Fruit fly (Drosophila melanogaster): Measurements from ENCODE around the gene Roc1a.

Gene Roc1a

dm6 chrX:654949-655348 is 7.8 kb downstream of the Roc1a start (continued):
- peak in 1 of 2 experiments; percentile 71 for TF ChIP-seq crp (GFP tag; optimal IDR thresholded peaks at IDR 0.05)
- TF ChIP-seq Hr78 (GFP tag; optimal IDR thresholded peaks at IDR 0.05): peak in 1 of 2 experiments; percentile 76
- TF ChIP-seq CG8388 (GFP tag; optimal IDR thresholded peaks at IDR 0.05): peak; percentile 92
- TF ChIP-seq CG17568 (GFP tag; optimal IDR thresholded peaks at IDR 0.05): no peak

DNA sequence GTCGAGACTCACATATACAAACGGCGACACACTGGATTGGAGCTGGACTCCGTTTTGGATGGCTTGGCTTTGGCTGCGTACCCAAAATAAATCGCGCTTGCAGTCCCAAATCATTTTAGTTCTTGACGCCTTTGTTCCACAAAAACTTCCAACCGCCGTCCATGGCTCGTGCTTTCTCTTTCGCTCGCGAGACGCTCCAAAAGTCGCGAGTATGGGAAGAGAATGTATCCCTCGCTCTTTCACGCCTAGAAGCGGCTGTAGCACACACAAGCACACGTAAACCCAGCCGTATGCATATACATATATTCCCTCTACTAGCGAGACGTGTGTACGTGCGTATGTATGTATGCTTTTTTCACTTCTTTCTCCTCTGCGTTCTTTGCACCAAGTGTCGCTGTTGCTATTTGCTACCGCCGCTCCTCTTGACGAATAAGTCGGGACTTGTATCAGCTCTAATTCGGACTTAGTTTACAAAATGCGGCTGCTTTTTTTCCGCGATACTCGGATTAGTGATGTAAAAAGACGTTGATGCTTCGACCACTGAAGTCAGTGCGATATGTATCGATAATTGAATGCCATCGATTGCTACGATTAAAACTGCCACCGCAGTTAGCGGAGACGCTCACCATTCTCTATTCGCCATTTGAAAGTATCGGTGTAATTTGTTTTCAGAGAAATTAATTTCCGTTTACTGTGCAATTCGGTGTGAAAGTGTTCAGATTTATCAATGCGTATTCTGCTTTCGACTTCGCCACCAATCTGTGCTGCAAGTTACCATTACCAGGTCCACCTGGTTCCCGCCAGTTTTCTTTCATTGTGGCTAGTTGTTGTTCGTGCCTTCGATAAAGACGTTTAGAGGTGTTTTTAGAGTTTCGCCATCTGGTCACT is 8.6 kb downstream of the Roc1a start, which contains the start of the genes Hmt4-20 and SkpA:
Gene Hmt4-20 (minus strand): TSS at position 542 of the 888 bp plus-strand sequence.
Gene SkpA (plus strand): TSS at position 623 of the 888 bp plus-strand sequence.
- peak; percentile 6 for TF ChIP-seq abd-A (tag; optimal IDR thresholded peaks at IDR 0.05)
- TF ChIP-seq CG2120 (GFP tag; optimal IDR thresholded peaks at IDR 0.05): no peak
- TF ChIP-seq CG11093 (GFP tag; IDR thresholded peaks at IDR 0.05): no peak
- TF ChIP-seq CG8089 (GFP tag; optimal IDR thresholded peaks at IDR 0.05): no peak
- TF ChIP-seq CG7963 (GFP tag; IDR thresholded peaks at IDR 0.05; ENCODE audit: partially characterized antibody): peak; percentile 88
- no peak for TF ChIP-seq CG1647 (GFP tag; optimal IDR thresholded peaks at IDR 0.05)
- peak; percentile 84 for TF ChIP-seq trem (tag; optimal IDR thresholded peaks at IDR 0.05)
- no peak for TF ChIP-seq usp (GFP tag; optimal IDR thresholded peaks at IDR 0.05)
- no peak for TF ChIP-seq Tbp (GFP tag; optimal IDR thresholded peaks at IDR 0.05)
- TF ChIP-seq CG15479 (GFP tag; optimal IDR thresholded peaks at IDR 0.05): no peak
- no peak for TF ChIP-seq Doc2 (GFP tag; IDR thresholded peaks at IDR 0.05)
- no peak for TF ChIP-seq grn (GFP tag; optimal IDR thresholded peaks at IDR 0.05)
- TF ChIP-seq CG13424 (tag; optimal IDR thresholded peaks at IDR 0.05): no peak
- TF ChIP-seq CG43689 (GFP tag; IDR thresholded peaks at IDR 0.05): no peak
- no peak for TF ChIP-seq CG14050 (GFP tag; IDR thresholded peaks at IDR 0.05)
- TF ChIP-seq CG9932 (GFP tag; IDR thresholded peaks at IDR 0.05): peak; percentile 57
- no peak for TF ChIP-seq NC2β (GFP tag; optimal IDR thresholded peaks at IDR 0.05)
- TF ChIP-seq tna (GFP tag; IDR thresholded peaks at IDR 0.05; ENCODE audit: partially characterized antibody): peak; percentile 85
- TF ChIP-seq mld (GFP tag; IDR thresholded peaks at IDR 0.05; ENCODE audit: partially characterized antibody): peak; percentile 78; the same call in 2 of the 3 replicates
- TF ChIP-seq Lpt (GFP tag; optimal IDR thresholded peaks at IDR 0.05): no peak
- no peak for TF ChIP-seq chn (GFP tag; optimal IDR thresholded peaks at IDR 0.05)
- TF ChIP-seq sc (optimal IDR thresholded peaks at IDR 0.05): no peak
- no peak for TF ChIP-seq sc (GFP tag; optimal IDR thresholded peaks at IDR 0.05)
- TF ChIP-seq pfk (GFP tag; optimal IDR thresholded peaks at IDR 0.05): no peak
- peak; percentile 89 for TF ChIP-seq CG4617 (GFP tag; optimal IDR thresholded peaks at IDR 0.05; ENCODE audit: borderline replicate concordance)
- TF ChIP-seq HLHmδ (GFP tag; optimal IDR thresholded peaks at IDR 0.05): no peak
- TF ChIP-seq CG34224 (GFP tag; IDR thresholded peaks at IDR 0.05; ENCODE audit: partially characterized antibody): peak; percentile 78
- no peak for TF ChIP-seq Hey (tag; optimal IDR thresholded peaks at IDR 0.05)
- no peak for TF ChIP-seq CG9609 (GFP tag; optimal IDR thresholded peaks at IDR 0.05)
- no peak for TF ChIP-seq corto (GFP tag; optimal IDR thresholded peaks at IDR 0.05)
- TF ChIP-seq inv (GFP tag; IDR thresholded peaks at IDR 0.05; ENCODE audit: partially characterized antibody): peak; percentile 94
- no peak; the same call in 1 of the 2 replicates for TF ChIP-seq CG4404 (GFP tag; IDR thresholded peaks at IDR 0.05)
- TF ChIP-seq salm (tag; optimal IDR thresholded peaks at IDR 0.05): no peak
- no peak for TF ChIP-seq HLH54F (GFP tag; optimal IDR thresholded peaks at IDR 0.05)
- no peak for TF ChIP-seq psq (GFP tag; optimal IDR thresholded peaks at IDR 0.05)
- no peak for TF ChIP-seq Mrtf (GFP tag; IDR thresholded peaks at IDR 0.05)
- no peak for TF ChIP-seq Dip2 (GFP tag; IDR thresholded peaks at IDR 0.05)
- no peak for TF ChIP-seq tio (GFP tag; optimal IDR thresholded peaks at IDR 0.05)
- TF ChIP-seq CkIIα-i1 (GFP tag; IDR thresholded peaks at IDR 0.05): no peak
- TF ChIP-seq CG14860 (GFP tag; IDR thresholded peaks at IDR 0.05; ENCODE audit: partially characterized antibody): peak; percentile 88
- TF ChIP-seq CHES-1-like (GFP tag; optimal IDR thresholded peaks at IDR 0.05): peak; percentile 67
- TF ChIP-seq bigmax (GFP tag; optimal IDR thresholded peaks at IDR 0.05): no peak
- TF ChIP-seq ab (GFP tag; optimal IDR thresholded peaks at IDR 0.05): no peak
